Worm (Caenorhabditis elegans): Measurements from ENCODE around the gene R144.12.
"Not testable (repeated sequence)": the region's sequence is repeated elsewhere in the genome, so short reads cannot be mapped to it uniquely, and the experiment has no call there.

R144.12 gene

ce11 chrIII:4984444-4985086, 22.2 kb downstream of the R144.12 start, which contains the start of gene C27F2.7:
TSS of gene C27F2.7 (minus strand) at chrIII:4984494.
- no peak for TF ChIP-seq tbx-11 (GFP tag; IDR thresholded peaks at IDR 0.05)
- TF ChIP-seq scrt-1 (GFP tag; IDR thresholded peaks at IDR 0.05), result no peak
- TF ChIP-seq tra-4 (tag; optimal IDR thresholded peaks at IDR 0.05), result no peak
- no peak for TF ChIP-seq hmbx-1 (tag; optimal IDR thresholded peaks at IDR 0.05)
- TF ChIP-seq tbx-37 (GFP tag; conservative IDR thresholded peaks at IDR 0.05), result no peak
- no peak for TF ChIP-seq ceh-36 (tag; optimal IDR thresholded peaks at IDR 0.05)
- TF ChIP-seq B0310.2 (tag; optimal IDR thresholded peaks at IDR 0.05), result no peak

DNA sequence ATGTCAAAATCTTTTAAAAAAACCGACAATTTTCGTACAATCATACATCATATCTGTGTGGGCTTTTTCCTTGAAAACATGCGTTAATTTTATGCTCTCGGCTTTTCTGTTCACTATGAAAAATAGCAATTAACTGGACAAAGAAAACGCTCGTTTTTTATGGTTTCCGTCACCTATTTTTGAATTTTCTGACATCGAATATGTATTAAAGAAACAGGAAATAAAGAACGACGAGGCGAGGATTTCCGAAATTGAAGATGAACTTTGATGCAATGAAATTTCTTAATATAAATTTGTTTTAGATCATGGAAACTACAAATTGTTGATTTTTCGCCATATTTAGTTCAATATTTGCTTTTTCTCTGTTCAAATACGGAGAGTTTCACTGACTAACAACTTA, 22.8 kb downstream of the R144.12 start:
- no peak for TF ChIP-seq ets-7 (tag; optimal IDR thresholded peaks at IDR 0.05)
- TF ChIP-seq ama-1 (optimal IDR thresholded peaks at IDR 0.05), result no peak
- TF ChIP-seq tra-4 (tag; optimal IDR thresholded peaks at IDR 0.05), result no peak
- no peak for TF ChIP-seq ceh-13 (GFP tag; optimal IDR thresholded peaks at IDR 0.05)
- TF ChIP-seq sea-1 (GFP tag; conservative IDR thresholded peaks at IDR 0.05), result no peak
- no peak for TF ChIP-seq hmbx-1 (tag; optimal IDR thresholded peaks at IDR 0.05)
- TF ChIP-seq ceh-36 (tag; optimal IDR thresholded peaks at IDR 0.05), result no peak
- TF ChIP-seq hmg-4 (GFP tag; optimal IDR thresholded peaks at IDR 0.05), result no peak
- no peak for TF ChIP-seq aly-1 (tag; optimal IDR thresholded peaks at IDR 0.05)
- TF ChIP-seq scrt-1 (GFP tag; IDR thresholded peaks at IDR 0.05), result no peak
- TF ChIP-seq tbx-11 (GFP tag; IDR thresholded peaks at IDR 0.05), result no peak

DNA sequence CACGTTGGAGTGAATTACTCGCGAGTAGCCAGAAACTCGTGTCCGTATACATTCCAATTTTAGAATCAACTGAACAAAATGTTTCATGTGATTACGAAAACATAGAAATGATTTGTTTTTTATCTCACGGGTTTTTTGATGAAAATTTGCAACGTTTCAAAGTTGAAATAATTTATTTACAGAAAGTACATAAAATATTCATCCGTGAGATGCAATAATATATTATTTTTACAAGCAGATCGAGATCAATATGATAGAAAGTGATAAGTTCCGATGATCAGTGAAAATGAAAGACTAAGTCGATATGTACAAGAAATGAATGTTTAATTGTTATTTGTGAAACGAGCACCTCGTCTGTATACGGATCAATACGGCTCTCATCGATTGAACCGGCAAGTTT, 26.4 kb downstream of the R144.12 start, which contains the start of gene C27F2.6:
Gene C27F2.6 (minus strand): TSS at position 101 of the 400 bp plus-strand sequence.
- TF ChIP-seq F13C5.2 (tag; optimal IDR thresholded peaks at IDR 0.05); pes-1 (GFP tag; IDR thresholded peaks at IDR 0.05); ceh-13 (GFP tag; optimal IDR thresholded peaks at IDR 0.05): not testable (repeated sequence)

- TF ChIP-seq tra-4 (tag; optimal IDR thresholded peaks at IDR 0.05) (no peak), tbx-37 (GFP tag; conservative IDR thresholded peaks at IDR 0.05) (no peak), hmg-4 (GFP tag; optimal IDR thresholded peaks at IDR 0.05) (no peak), ets-7 (tag; optimal IDR thresholded peaks at IDR 0.05) (no peak), sea-1 (GFP tag; conservative IDR thresholded peaks at IDR 0.05) (no peak), scrt-1 (GFP tag; IDR thresholded peaks at IDR 0.05) (no peak), F13C5.2 (tag; optimal IDR thresholded peaks at IDR 0.05) (no peak), ama-1 (optimal IDR thresholded peaks at IDR 0.05) (no peak), hmbx-1 (tag; optimal IDR thresholded peaks at IDR 0.05) (no peak), tbx-11 (GFP tag; IDR thresholded peaks at IDR 0.05) (no peak), ceh-13 (GFP tag; optimal IDR thresholded peaks at IDR 0.05) (no peak), pes-1 (GFP tag; IDR thresholded peaks at IDR 0.05) (no peak), B0310.2 (tag; optimal IDR thresholded peaks at IDR 0.05) (no peak)
Measured at ce11 chrIII:4968146-4968545, 38.6 kb downstream of the R144.12 start.

- no peak for TF ChIP-seq ets-7 (tag; optimal IDR thresholded peaks at IDR 0.05)
- TF ChIP-seq hmg-4 (GFP tag; optimal IDR thresholded peaks at IDR 0.05), result no peak
- TF ChIP-seq ama-1 (optimal IDR thresholded peaks at IDR 0.05), result no peak
- no peak for TF ChIP-seq B0310.2 (tag; optimal IDR thresholded peaks at IDR 0.05)
- no peak for TF ChIP-seq F13C5.2 (tag; optimal IDR thresholded peaks at IDR 0.05)
- no peak for TF ChIP-seq hnd-1 (tag; optimal IDR thresholded peaks at IDR 0.05)
- TF ChIP-seq sea-1 (GFP tag; conservative IDR thresholded peaks at IDR 0.05), result no peak
- TF ChIP-seq tbx-11 (GFP tag; IDR thresholded peaks at IDR 0.05), result no peak
- no peak for TF ChIP-seq tra-4 (tag; optimal IDR thresholded peaks at IDR 0.05)
- TF ChIP-seq ceh-36 (tag; optimal IDR thresholded peaks at IDR 0.05), result no peak
- TF ChIP-seq aly-1 (tag; optimal IDR thresholded peaks at IDR 0.05), result no peak
Measured at ce11 chrIII:4967236-4967635, 39.5 kb downstream of the R144.12 start.

DNA sequence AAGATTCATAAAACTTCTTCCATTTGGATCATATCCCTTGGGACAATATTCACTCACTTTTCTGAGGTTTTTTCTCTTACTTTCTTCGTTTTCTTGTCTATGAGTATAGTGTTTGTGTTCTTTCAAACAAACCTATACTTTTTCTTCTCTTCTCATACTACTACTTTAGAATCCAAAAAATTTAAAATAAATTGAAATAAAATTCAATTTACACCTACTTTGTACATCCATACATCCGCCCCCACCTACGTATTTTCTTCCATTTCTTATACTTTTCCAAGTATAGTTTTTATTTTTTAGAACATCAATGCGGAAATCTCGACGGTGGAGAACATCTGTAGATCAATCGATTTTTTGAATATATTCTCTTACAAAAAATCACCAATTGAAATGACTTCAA, 41.5 kb downstream of the R144.12 start, which contains the start of gene nca-2:
Gene nca-2 (plus strand): TSS at position 301 of the 400 bp plus-strand sequence.
- TF ChIP-seq ets-7 (tag; optimal IDR thresholded peaks at IDR 0.05), result no peak

DNA sequence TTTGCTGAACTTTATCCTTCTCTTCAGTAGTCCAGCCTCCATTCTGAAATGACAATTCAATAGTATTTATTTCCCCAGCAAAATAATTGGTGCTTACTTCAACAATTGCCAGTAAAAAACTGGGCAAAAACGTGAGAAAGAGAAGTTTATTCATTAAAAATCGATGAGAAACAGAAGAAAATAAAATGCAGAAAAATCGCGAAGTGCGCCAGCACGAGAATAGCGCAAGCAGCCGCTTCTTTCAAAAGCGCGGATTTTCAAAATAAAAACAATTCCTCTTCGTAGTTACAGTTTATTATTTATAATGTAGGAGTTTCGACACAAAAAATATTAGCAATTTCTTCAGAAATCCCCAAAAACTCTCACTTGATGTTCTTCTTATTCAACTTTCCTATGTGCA, 43.9 kb downstream of the R144.12 start, which contains the start of gene C27F2.9:
Gene C27F2.9 (minus strand): TSS at position 159 of the 400 bp plus-strand sequence.
- TF ChIP-seq hnd-1 (tag; optimal IDR thresholded peaks at IDR 0.05), result no peak
- TF ChIP-seq pes-1 (GFP tag; IDR thresholded peaks at IDR 0.05), result peak; percentile 67
- peak; percentile 1 for TF ChIP-seq ets-7 (tag; optimal IDR thresholded peaks at IDR 0.05)
- TF ChIP-seq ceh-13 (GFP tag; optimal IDR thresholded peaks at IDR 0.05), result no peak
- no peak for TF ChIP-seq tbx-37 (GFP tag; conservative IDR thresholded peaks at IDR 0.05)
- TF ChIP-seq tra-4 (tag; optimal IDR thresholded peaks at IDR 0.05), result no peak
- no peak for TF ChIP-seq ceh-36 (tag; optimal IDR thresholded peaks at IDR 0.05)
- TF ChIP-seq sea-1 (GFP tag; conservative IDR thresholded peaks at IDR 0.05), result 0 out of 2 replicates have a peak, but pooled peaks have one; percentile 14
- no peak for TF ChIP-seq hmg-4 (GFP tag; optimal IDR thresholded peaks at IDR 0.05)
- no peak for TF ChIP-seq aly-1 (tag; optimal IDR thresholded peaks at IDR 0.05)
- TF ChIP-seq ama-1 (optimal IDR thresholded peaks at IDR 0.05), result no peak
- no peak for TF ChIP-seq B0310.2 (tag; optimal IDR thresholded peaks at IDR 0.05)
- no peak for TF ChIP-seq hmbx-1 (tag; optimal IDR thresholded peaks at IDR 0.05)
- TF ChIP-seq flt-1 (GFP tag; IDR thresholded peaks at IDR 0.05), result no peak
- TF ChIP-seq F13C5.2 (tag; optimal IDR thresholded peaks at IDR 0.05), result peak; percentile 91
- TF ChIP-seq tbx-11 (GFP tag; IDR thresholded peaks at IDR 0.05), result 0 out of 2 replicates have a peak, but pooled peaks have one; percentile 5
- TF ChIP-seq scrt-1 (GFP tag; IDR thresholded peaks at IDR 0.05), result no peak

DNA sequence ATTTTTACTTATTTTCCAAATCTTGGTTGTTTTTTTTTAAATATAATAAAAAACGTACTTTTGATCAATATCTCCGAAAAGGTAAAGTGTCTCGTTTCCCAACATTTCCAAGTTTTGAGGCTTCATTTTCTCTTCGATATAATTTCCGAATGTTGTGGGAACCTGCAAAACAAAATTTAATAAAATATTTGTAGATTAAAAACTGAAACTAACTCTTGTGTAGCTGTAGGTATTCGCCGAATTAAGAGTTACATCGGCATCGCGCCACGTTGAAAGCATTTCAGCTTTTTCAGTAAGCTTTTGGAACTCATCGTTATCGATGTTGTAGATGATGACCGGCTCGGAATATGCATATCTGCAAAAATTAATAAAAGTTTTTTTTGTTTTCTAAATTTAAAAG, 44.4 kb downstream of the R144.12 start, which contains the start of gene vps-22:
Gene vps-22 (minus strand): TSS at position 101 of the 400 bp plus-strand sequence.
- TF ChIP-seq hmg-4 (GFP tag; optimal IDR thresholded peaks at IDR 0.05) (no peak), aly-1 (tag; optimal IDR thresholded peaks at IDR 0.05) (no peak), B0310.2 (tag; optimal IDR thresholded peaks at IDR 0.05) (no peak), ets-7 (tag; optimal IDR thresholded peaks at IDR 0.05) (no peak), pes-1 (GFP tag; IDR thresholded peaks at IDR 0.05) (no peak), hmbx-1 (tag; optimal IDR thresholded peaks at IDR 0.05) (no peak), hnd-1 (tag; optimal IDR thresholded peaks at IDR 0.05) (no peak), flt-1 (GFP tag; IDR thresholded peaks at IDR 0.05) (no peak), tbx-11 (GFP tag; IDR thresholded peaks at IDR 0.05) (no peak), F13C5.2 (tag; optimal IDR thresholded peaks at IDR 0.05) (no peak)
